Worm (Caenorhabditis elegans): Measurements from ENCODE around the gene F07F6.2.

The F07F6.2 gene

DNA sequence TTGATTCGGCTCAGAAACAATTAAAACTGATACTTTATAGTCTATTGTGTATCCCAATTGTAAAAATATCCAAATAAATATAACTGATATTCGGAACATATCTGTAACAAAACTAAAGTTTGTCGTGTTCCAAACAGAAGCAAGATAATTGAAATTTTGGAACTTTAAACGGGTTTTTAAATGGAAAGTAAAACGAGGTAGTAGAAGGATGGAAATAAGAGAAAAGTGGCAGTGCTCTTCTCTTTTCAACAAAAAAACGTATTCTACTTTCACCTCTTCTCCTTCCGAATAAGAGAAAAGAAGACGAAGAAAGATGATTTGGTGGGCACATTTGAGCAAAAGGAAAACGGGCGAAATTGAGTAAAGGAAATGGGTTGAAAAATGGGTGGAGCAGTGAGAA is 16.5 kb downstream of the F07F6.2 start, which contains the start of gene nmr-1:
TSS of gene nmr-1 (minus strand) at position 101 of the 400 bp plus-strand sequence.
- TF ChIP-seq Y95B8A.8 (GFP tag; IDR thresholded peaks at IDR 0.05) (no peak), chd-7 (tag; optimal IDR thresholded peaks at IDR 0.05) (no peak), nfya-2 (GFP tag; IDR thresholded peaks at IDR 0.05) (no peak), nhr-120 (GFP tag; IDR thresholded peaks at IDR 0.05) (no peak), fkh-3 (tag; optimal IDR thresholded peaks at IDR 0.05) (no peak), hsf-1 (GFP tag; IDR thresholded peaks at IDR 0.05) (no peak), ztf-26 (tag; optimal IDR thresholded peaks at IDR 0.05) (no peak), mcd-1 (GFP tag; IDR thresholded peaks at IDR 0.05) (no peak), ceh-40 (GFP tag; IDR thresholded peaks at IDR 0.05) (no peak), pbrm-1 (GFP tag; IDR thresholded peaks at IDR 0.05) (no peak), K11D2.4 (GFP tag; IDR thresholded peaks at IDR 0.05) (no peak), ets-4 (GFP tag; optimal IDR thresholded peaks at IDR 0.05) (no peak), B0261.1 (tag; optimal IDR thresholded peaks at IDR 0.05) (no peak), zfh-2 (GFP tag; conservative IDR thresholded peaks at IDR 0.05) (no peak), egl-18 (GFP tag; IDR thresholded peaks at IDR 0.05) (no peak)

DNA sequence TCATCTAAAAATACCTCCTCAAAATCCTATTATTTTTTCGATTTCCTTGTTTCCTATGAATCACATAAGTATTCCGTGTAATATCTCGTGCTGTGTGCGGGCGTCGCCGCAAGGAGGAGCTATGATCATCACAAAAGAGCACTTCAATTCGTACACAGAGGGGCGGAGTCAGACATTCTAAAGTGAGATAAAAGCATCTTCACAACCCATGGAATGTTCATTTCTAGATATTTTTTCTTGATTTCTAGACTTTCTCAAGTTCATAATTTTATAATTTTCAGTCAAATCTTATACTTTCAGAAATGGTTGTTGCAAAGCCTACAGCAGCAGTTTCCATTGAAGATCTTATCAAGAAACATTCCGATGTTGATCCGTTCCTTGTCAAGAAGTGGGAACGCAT is 17.4 kb downstream of the F07F6.2 start, which contains the start of gene cex-1:
TSS of gene cex-1 (plus strand) at position 301 of the 400 bp plus-strand sequence.
- TF ChIP-seq aptf-3 (GFP tag; IDR thresholded peaks at IDR 0.05) = no peak
- TF ChIP-seq Y56A3A.18 (GFP tag; IDR thresholded peaks at IDR 0.05) = no peak
- no peak for TF ChIP-seq mel-28 (tag; optimal IDR thresholded peaks at IDR 0.05; ENCODE audit: borderline replicate concordance)
- TF ChIP-seq hlh-12 (tag; optimal IDR thresholded peaks at IDR 0.05) = no peak
- TF ChIP-seq ztf-18 (tag; optimal IDR thresholded peaks at IDR 0.05) = no peak

DNA sequence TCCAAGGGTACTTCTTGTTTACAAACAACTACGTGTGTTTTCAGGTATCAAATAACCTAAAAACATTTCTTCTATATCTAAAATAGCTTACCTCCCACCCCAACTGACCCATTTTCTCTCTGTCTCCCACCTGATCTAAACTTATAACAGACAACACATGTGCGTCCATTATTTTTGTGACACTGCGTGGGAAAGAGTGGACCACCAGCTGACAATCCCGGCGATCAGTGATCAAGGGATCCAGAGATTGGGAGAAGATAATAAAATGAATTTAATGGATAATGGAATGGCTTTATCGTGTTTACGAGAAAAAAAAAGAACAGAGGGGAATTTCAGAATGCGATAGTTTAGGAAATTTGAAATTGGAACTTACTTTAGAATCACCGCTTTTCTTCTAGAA is 19.2 kb downstream of the F07F6.2 start:
- no peak for TF ChIP-seq snpc-3.4 (tag; optimal IDR thresholded peaks at IDR 0.05)

DNA sequence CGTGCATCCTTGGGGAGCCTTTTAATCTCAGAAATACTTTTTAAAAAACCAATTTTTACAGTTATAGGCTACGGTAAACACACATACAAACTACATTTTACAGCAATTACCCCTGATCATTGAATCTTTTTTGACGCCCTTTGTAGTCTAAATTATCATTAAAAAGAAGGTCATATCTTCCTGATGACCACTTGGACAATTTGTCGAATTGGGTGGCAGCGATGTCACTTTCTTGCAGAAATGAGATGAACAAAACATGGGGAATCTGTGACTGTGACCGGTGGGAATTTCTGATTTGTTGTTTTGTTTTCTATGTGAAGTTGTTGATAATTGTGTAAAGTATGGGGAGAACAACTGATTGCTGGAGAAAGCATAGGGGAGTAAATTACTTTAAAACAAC is 19.6 kb downstream of the F07F6.2 start:
- TF ChIP-seq ceh-27 (GFP tag; optimal IDR thresholded peaks at IDR 0.05) (no peak), F57C9.4 (tag; optimal IDR thresholded peaks at IDR 0.05) (no peak), lin-40 (tag; optimal IDR thresholded peaks at IDR 0.05) (no peak), hlh-26 (GFP tag; conservative IDR thresholded peaks at IDR 0.05) (no peak), lin-54 (GFP tag; optimal IDR thresholded peaks at IDR 0.05) (no peak), dpl-1 (GFP tag; optimal IDR thresholded peaks at IDR 0.05) (no peak), mxl-1 (tag; optimal IDR thresholded peaks at IDR 0.05) (no peak), Y67H2A.10 (GFP tag; conservative IDR thresholded peaks at IDR 0.05) (no peak), ceh-91 (GFP tag; IDR thresholded peaks at IDR 0.05) (no peak), snpc-4 (GFP tag; optimal IDR thresholded peaks at IDR 0.05) (no peak), snpc-4 (tag; optimal IDR thresholded peaks at IDR 0.05) (no peak), hrde-1 (tag; optimal IDR thresholded peaks at IDR 0.05; ENCODE audit: borderline replicate concordance) (no peak)

DNA sequence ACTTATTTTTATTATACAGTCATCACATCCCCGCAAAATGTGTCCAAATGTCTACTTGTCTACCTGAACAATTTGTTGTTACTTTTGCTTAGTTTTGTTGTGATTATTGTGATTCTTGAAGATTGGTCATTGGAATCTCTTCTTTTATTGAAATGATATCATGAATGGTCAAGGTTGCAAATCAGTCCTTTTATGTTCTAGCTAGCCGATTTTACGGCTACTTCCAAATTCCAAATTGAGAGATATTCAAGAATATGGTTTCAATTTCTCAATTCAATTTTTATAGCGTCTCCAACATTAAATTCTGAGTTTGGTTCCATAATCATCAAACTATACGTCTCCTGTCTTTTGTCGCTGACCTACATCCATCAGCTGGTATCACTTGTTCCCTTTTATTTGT is 21.3 kb downstream of the F07F6.2 start:
- TF ChIP-seq tlf-1 (GFP tag; optimal IDR thresholded peaks at IDR 0.05) (no peak), unc-130 (GFP tag; optimal IDR thresholded peaks at IDR 0.05) (no peak), mcd-1 (GFP tag; IDR thresholded peaks at IDR 0.05) (no peak)
